Worm (Caenorhabditis elegans) whole organism, L1 larva: ENCODE results near the gene eif-3.K.

Source experiments
- C04F5.9 ChIP-seq: sonication (generic microtip); optimal IDR thresholded peaks from 2 replicates; lab custom pipeline; 2016; ENCODE audit warnings: missing genetic modification characterization, missing compliant biosample characterization
- C34B4.2 ChIP-seq: sonication (generic microtip); optimal IDR thresholded peaks from 2 replicates; lab custom pipeline; 2017; ENCODE audit warnings: mild to moderate bottlenecking, missing genetic modification characterization, missing compliant biosample characterization
- F16B12.6 ChIP-seq: fragments of 150-350 bp; optimal IDR thresholded peaks from 2 replicates; lab custom pipeline; 2014; ENCODE audit warnings: missing biosample characterization, missing genetic modification characterization
- Y116A8C.19 ChIP-seq: sonication (generic microtip); optimal IDR thresholded peaks from 2 replicates; lab custom pipeline; 2016; ENCODE audit warnings: missing compliant biosample characterization, missing genetic modification characterization, borderline replicate concordance
- alr-1 ChIP-seq: fragments of 200-800 bp; sonication (Bioruptor generic); optimal IDR thresholded peaks from 2 replicates; lab custom pipeline; 2018; ENCODE audit warnings: borderline replicate concordance, mild to moderate bottlenecking, missing genetic modification characterization, missing compliant biosample characterization
- ama-1 ChIP-seq: fragments of 150-350 bp; optimal IDR thresholded peaks from 2 replicates; lab custom pipeline; 2014
- blmp-1 ChIP-seq: fragments of 150-350 bp; optimal IDR thresholded peaks from 2 replicates; lab custom pipeline; 2014; ENCODE audit warnings: missing biosample characterization, missing genetic modification characterization
- ceh-8 ChIP-seq: fragments of 200-800 bp; sonication (Bioruptor generic); optimal IDR thresholded peaks from 2 replicates; lab custom pipeline; 2018; ENCODE audit warnings: mild to moderate bottlenecking, missing genetic modification characterization, moderate library complexity, missing compliant biosample characterization
- ceh-90 ChIP-seq: sonication (generic microtip); optimal IDR thresholded peaks from 2 replicates; lab custom pipeline; 2016; ENCODE audit warnings: missing genetic modification characterization, missing compliant biosample characterization
- dpl-1 ChIP-seq, 3 experiments: fragments of 150-350 bp in 2 of 3; sonication (generic microtip) in 1 of 3; optimal IDR thresholded peaks; 2 replicates each; lab custom pipeline; 2014 to 2017; ENCODE audit warnings: missing biosample characterization in 3 of 3, missing genetic modification characterization in 3 of 3, missing genetic modification reagents in 3 of 3
- dsc-1 ChIP-seq: sonication (generic microtip); optimal IDR thresholded peaks from 2 replicates; lab custom pipeline; 2016; ENCODE audit warnings: mild to moderate bottlenecking, missing genetic modification characterization, missing compliant biosample characterization
- elt-2 ChIP-seq: sonication (generic microtip); optimal IDR thresholded peaks from 2 replicates; lab custom pipeline; 2016; ENCODE audit warnings: missing genetic modification characterization, mild to moderate bottlenecking, inconsistent platforms, missing compliant biosample characterization, missing genetic modification reagents
- ets-5 ChIP-seq: fragments of 200-800 bp; sonication (Bioruptor generic); IDR thresholded peaks from 2 replicates; pipeline ENCODE4 v1.3.6; 2022; ENCODE audit warnings: missing genetic modification characterization, missing compliant biosample characterization
- fkh-10 ChIP-seq: sonication (generic microtip); optimal IDR thresholded peaks from 2 replicates; lab custom pipeline; 2017; ENCODE audit warnings: missing biosample characterization, missing genetic modification reagents, missing genetic modification characterization
- fkh-8 ChIP-seq: sonication (generic microtip); optimal IDR thresholded peaks from 2 replicates; lab custom pipeline; 2016; ENCODE audit warnings: mild to moderate bottlenecking, missing genetic modification characterization, missing compliant biosample characterization
- fos-1 ChIP-seq: fragments of 150-350 bp; optimal IDR thresholded peaks from 2 replicates; lab custom pipeline; 2014; ENCODE audit warnings: missing biosample characterization, missing genetic modification characterization
- grh-1 ChIP-seq: fragments of 200-800 bp; sonication (Bioruptor generic); IDR thresholded peaks from 2 replicates; pipeline ENCODE4 v1.3.6; 2022; ENCODE audit warnings: missing genetic modification reagents, missing genetic modification characterization, missing compliant biosample characterization
- hlh-17 ChIP-seq: fragments of 200-800 bp; sonication (Bioruptor generic); optimal IDR thresholded peaks from 2 replicates; lab custom pipeline; 2018; ENCODE audit warnings: missing genetic modification characterization, mild to moderate bottlenecking, missing compliant biosample characterization, moderate library complexity, borderline replicate concordance
- hlh-4 ChIP-seq: sonication (generic microtip); optimal IDR thresholded peaks from 2 replicates; lab custom pipeline; 2016; ENCODE audit warnings: mild to moderate bottlenecking, missing genetic modification characterization, missing compliant biosample characterization
- irx-1 ChIP-seq: sonication (generic microtip); optimal IDR thresholded peaks from 2 replicates; lab custom pipeline; 2016; ENCODE audit warnings: missing genetic modification characterization, missing compliant biosample characterization
- jun-1 ChIP-seq: fragments of 150-350 bp; optimal IDR thresholded peaks from 2 replicates; lab custom pipeline; 2014; ENCODE audit warnings: missing biosample characterization, missing genetic modification reagents, missing genetic modification characterization
- lin-14 ChIP-seq: fragments of 200-800 bp; sonication (Bioruptor generic); optimal IDR thresholded peaks from 2 replicates; lab custom pipeline; 2018; ENCODE audit warnings: mild to moderate bottlenecking, missing genetic modification characterization, moderate library complexity, missing compliant biosample characterization
- lir-3 ChIP-seq: sonication (generic microtip); optimal IDR thresholded peaks from 2 replicates; lab custom pipeline; 2016; ENCODE audit warnings: mild to moderate bottlenecking, missing genetic modification characterization, moderate library complexity, missing compliant biosample characterization; ENCODE audit not compliant: poor library complexity
- mab-9 ChIP-seq: fragments of 200-800 bp; sonication (Bioruptor generic); IDR thresholded peaks from 2 replicates; pipeline ENCODE4 v1.3.6; 2022; ENCODE audit warnings: missing genetic modification reagents, missing genetic modification characterization, missing compliant biosample characterization
- nhr-11 ChIP-seq: fragments of 150-350 bp; optimal IDR thresholded peaks from 2 replicates; lab custom pipeline; 2014; ENCODE audit warnings: missing biosample characterization, missing genetic modification characterization
- nhr-12 ChIP-seq: sonication (generic microtip); optimal IDR thresholded peaks from 2 replicates; lab custom pipeline; 2017; ENCODE audit warnings: missing biosample characterization, missing genetic modification characterization
- nhr-20 ChIP-seq: sonication (generic microtip); optimal IDR thresholded peaks from 2 replicates; lab custom pipeline; 2016; ENCODE audit warnings: mild to moderate bottlenecking, missing genetic modification characterization, missing compliant biosample characterization
- nhr-28 ChIP-seq: fragments of 150-350 bp; optimal IDR thresholded peaks from 2 replicates; lab custom pipeline; 2014; ENCODE audit warnings: missing biosample characterization, missing genetic modification characterization
- nhr-84 ChIP-seq: sonication (generic microtip); optimal IDR thresholded peaks from 2 replicates; lab custom pipeline; 2017; ENCODE audit warnings: missing biosample characterization, missing genetic modification characterization
- nhr-85 ChIP-seq: sonication (generic microtip); peaks from one replicate; lab custom pipeline; 2016; ENCODE audit warnings: missing genetic modification characterization, inconsistent platforms, missing compliant biosample characterization
- nhr-90 ChIP-seq: sonication (generic microtip); optimal IDR thresholded peaks from 2 replicates; lab custom pipeline; 2016; ENCODE audit warnings: mild to moderate bottlenecking, missing genetic modification characterization, missing compliant biosample characterization; ENCODE audit not compliant: poor library complexity
- pag-3 ChIP-seq: sonication (generic microtip); optimal IDR thresholded peaks from 2 replicates; lab custom pipeline; 2017; ENCODE audit warnings: missing genetic modification characterization, mild to moderate bottlenecking, missing compliant biosample characterization, antibody characterized with exemption, borderline replicate concordance; ENCODE audit not compliant: insufficient read depth
- snu-23 ChIP-seq: sonication (generic microtip); optimal IDR thresholded peaks from 2 replicates; lab custom pipeline; 2016; ENCODE audit warnings: missing genetic modification characterization, missing compliant biosample characterization
- swsn-7 ChIP-seq: sonication (generic microtip); optimal IDR thresholded peaks from 2 replicates; lab custom pipeline; 2016; ENCODE audit warnings: missing genetic modification characterization, missing compliant biosample characterization
- tbx-2 ChIP-seq: sonication (generic microtip); optimal IDR thresholded peaks from 2 replicates; lab custom pipeline; 2016; ENCODE audit warnings: missing genetic modification characterization, missing compliant biosample characterization
- unc-30 ChIP-seq: sonication (generic microtip); optimal IDR thresholded peaks from 2 replicates; lab custom pipeline; 2017; ENCODE audit warnings: missing biosample characterization, missing genetic modification characterization
- vab-15 ChIP-seq: sonication (generic microtip); optimal IDR thresholded peaks from 2 replicates; lab custom pipeline; 2017; ENCODE audit warnings: missing genotype, mild to moderate bottlenecking, missing genetic modification characterization, missing compliant biosample characterization
- xbp-1 ChIP-seq: sonication (generic microtip); optimal IDR thresholded peaks from 2 replicates; lab custom pipeline; 2016; ENCODE audit warnings: missing genetic modification characterization, missing compliant biosample characterization
- zag-1 ChIP-seq: fragments of 150-350 bp; optimal IDR thresholded peaks from 2 replicates; lab custom pipeline; 2014; ENCODE audit warnings: missing biosample characterization, missing genetic modification characterization

Gene eif-3.K

DNA sequence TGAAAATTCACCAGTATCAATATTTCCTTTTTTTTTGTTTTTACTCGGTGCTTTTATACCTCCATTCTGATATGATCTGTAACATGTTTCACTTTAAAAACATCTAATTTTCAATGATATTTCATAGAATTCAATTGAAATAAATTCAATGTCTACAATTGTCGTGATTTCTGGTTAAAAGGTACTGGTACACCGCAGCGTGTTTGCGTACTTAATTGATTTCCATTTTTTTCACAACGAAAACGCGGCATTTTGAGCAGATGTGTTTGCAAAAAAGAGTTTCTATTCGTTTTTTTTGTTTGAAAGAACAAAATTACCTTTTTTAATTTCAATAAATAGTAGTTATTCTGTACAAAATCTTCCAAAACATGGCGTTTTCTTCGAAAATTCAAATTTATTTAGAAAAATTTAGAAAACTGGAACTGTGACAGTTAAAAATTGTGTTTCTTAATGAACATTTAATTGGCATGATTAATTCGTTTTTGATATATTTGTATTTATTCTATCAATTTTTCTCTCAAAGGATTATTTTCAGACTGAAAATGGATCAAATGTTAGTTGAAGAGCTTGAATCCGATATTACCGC is 16.9 kb downstream of the eif-3.K start, which contains the start of gene pnn-1 (continued):
- TF ChIP-seq fkh-8 (no peak), vab-15 (tag; lab: Kevin White, UChicago) (no peak), zag-1 (tag; lab: Kevin White, UChicago) (no peak), nhr-11 (tag; lab: Kevin White, UChicago) (no peak), dpl-1 (GFP tag; optimal IDR thresholded peaks at IDR 0.05; lab: Kevin White, UChicago) (peak; percentile 29 to 69 (median 63)), lir-3 (no peak)

DNA sequence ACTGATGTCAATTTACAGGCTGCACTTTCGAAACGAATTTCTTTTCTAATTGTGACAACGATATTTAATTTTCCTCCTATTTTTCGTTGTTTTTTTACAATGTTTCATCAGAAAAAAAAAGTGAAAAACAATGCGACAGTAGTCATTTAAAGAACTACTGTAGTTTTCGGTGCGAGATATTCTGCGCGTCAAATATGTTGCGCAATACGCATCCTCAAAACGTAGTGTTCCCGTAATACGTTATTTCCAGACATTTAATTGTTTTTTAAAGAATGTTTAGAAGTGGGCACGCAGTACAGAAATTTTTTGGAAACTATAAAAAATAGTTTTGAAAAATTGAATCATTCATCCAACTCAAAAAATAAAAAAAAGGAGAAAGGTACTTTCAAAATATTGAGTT is 20.2 kb downstream of the eif-3.K start:
- TF ChIP-seq jun-1 (tag; lab: Kevin White, UChicago), result no peak
- TF ChIP-seq nhr-20 (tag; lab: Kevin White, UChicago), result no peak
- TF ChIP-seq ceh-90 (tag; lab: Kevin White, UChicago), result no peak
- no peak for TF ChIP-seq dsc-1 (tag; lab: Kevin White, UChicago)
- TF ChIP-seq ama-1, result no peak
- no peak for TF ChIP-seq fkh-10 (GFP tag; lab: Kevin White, UChicago)
- TF ChIP-seq alr-1 (tag; lab: Kevin White, UChicago), result no peak
- TF ChIP-seq irx-1 (tag; lab: Kevin White, UChicago), result no peak

DNA sequence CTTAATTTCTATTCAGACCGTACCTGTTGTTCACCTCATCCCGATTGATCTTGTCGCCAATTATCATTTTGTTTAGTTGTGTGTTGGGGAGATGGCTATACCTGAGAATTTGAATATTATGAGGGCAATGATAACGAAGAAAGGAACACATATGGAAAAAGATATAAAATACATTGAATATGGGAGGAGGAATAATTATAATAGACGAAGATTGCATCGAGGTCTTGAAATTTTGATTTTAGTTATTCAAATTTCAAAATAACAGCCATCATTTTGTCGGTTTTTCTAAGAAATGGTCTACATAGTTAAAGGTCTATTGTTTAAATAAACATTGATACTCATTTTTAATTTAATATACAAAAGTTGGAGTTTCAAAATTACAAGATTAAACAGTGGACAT is 33.3 kb downstream of the eif-3.K start, which contains the start of gene shw-3:
TSS of gene shw-3 (minus strand) at position 101 of the 400 bp plus-strand sequence.
- no peak for TF ChIP-seq ets-5
- TF ChIP-seq nhr-11 (tag; lab: Kevin White, UChicago), result no peak
- no peak for TF ChIP-seq nhr-20 (tag; lab: Kevin White, UChicago)
- TF ChIP-seq nhr-90 (tag; lab: Kevin White, UChicago), result no peak
- TF ChIP-seq Y116A8C.19 (tag; lab: Kevin White, UChicago), result no peak
- no peak for TF ChIP-seq nhr-12 (tag; lab: Kevin White, UChicago)
- no peak for TF ChIP-seq fos-1 (tag; lab: Kevin White, UChicago)
- no peak for TF ChIP-seq mab-9
- no peak for TF ChIP-seq hlh-17 (GFP tag; lab: Kevin White, UChicago)
- no peak for TF ChIP-seq jun-1 (tag; lab: Kevin White, UChicago)
- no peak for TF ChIP-seq zag-1 (tag; lab: Kevin White, UChicago)
- TF ChIP-seq nhr-84 (tag; lab: Kevin White, UChicago), result no peak
- no peak for TF ChIP-seq ceh-8 (GFP tag; lab: Kevin White, UChicago)
- no peak for TF ChIP-seq unc-30 (tag; lab: Kevin White, UChicago)
- TF ChIP-seq xbp-1, result no peak

DNA sequence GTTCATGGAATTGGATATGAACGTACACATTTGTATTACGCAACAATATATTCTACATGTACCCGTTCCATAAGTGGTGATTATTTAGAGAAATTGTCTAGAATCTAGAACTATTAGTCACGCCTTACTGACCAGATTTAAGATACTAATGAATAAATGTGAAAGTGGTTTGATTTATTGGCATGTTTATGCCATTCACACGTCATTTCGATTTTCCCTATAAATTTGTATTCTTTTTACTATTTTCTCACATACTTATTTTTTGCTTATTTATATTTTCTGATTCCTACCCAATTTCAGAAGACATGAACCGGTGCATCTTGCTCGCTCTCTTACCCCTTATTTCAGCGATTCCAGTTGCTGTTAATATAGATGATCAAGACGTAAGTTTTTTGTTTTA is 34.5 kb downstream of the eif-3.K start, which contains the start of gene F15B9.8:
TSS of gene F15B9.8 (plus strand) at position 301 of the 400 bp plus-strand sequence.
- TF ChIP-seq nhr-85, result peak; percentile 42
- no peak for TF ChIP-seq Y116A8C.19 (tag; lab: Kevin White, UChicago)
- TF ChIP-seq unc-30 (tag; lab: Kevin White, UChicago), result no peak

DNA sequence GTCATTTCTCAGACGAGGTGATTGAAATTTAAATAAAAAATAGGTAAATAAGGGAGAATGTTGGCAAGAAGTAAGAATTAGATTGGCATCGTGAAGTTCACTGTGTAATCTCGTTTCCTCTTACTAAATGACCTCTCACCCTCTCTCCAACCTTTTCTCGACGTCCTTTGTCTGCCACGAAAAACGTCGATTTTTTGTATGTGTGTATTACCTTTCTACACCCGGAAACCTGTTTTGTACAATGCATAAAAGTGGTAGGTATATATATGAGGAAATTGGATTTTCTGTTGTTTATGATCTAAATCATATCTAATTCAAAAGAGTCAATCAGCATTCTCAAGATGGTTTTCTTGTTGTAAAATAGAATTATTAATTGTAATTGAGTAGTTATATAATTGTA is 39.1 kb downstream of the eif-3.K start, which contains the start of the genes F15B9.11 and dsl-7:
TSS of gene F15B9.11 (minus strand) at position 5 of the 400 bp plus-strand sequence.
TSS of gene dsl-7 (plus strand) at position 260 of the 400 bp plus-strand sequence.
- TF ChIP-seq nhr-20 (tag; lab: Kevin White, UChicago) (no peak), pag-3 (tag; lab: Kevin White, UChicago) (no peak), F16B12.6 (tag; lab: Kevin White, UChicago) (no peak), snu-23 (GFP tag; lab: Kevin White, UChicago) (no peak), dsc-1 (tag; lab: Kevin White, UChicago) (no peak), tbx-2 (tag; lab: Kevin White, UChicago) (no peak), nhr-85 (peak; percentile 82), elt-2 (tag; lab: Kevin White, UChicago) (no peak), lir-3 (no peak), ceh-90 (tag; lab: Kevin White, UChicago) (no peak), nhr-84 (tag; lab: Kevin White, UChicago) (no peak), swsn-7 (tag; lab: Kevin White, UChicago) (no peak), lin-14 (GFP tag; lab: Kevin White, UChicago) (peak; percentile 60), nhr-28 (no peak), blmp-1 (tag; lab: Kevin White, UChicago) (peak; percentile 18), C34B4.2 (tag; lab: Kevin White, UChicago) (no peak), jun-1 (tag; lab: Kevin White, UChicago) (no peak), hlh-4 (tag; lab: Kevin White, UChicago) (no peak), grh-1 (GFP tag; lab: Robert Waterston, UW) (0 out of 2 replicates have a peak, but pooled peaks have one; percentile 45), C04F5.9 (no peak)
- TF ChIP-seq, all 84 proteins: peak for 4
